Fruit fly (Drosophila melanogaster) whole organism, embryonic: ENCODE results near the gene CG8051.

ENCODE experiments used
- Ada2b ChIP-seq: fragments of 200-800 bp; sonication (Bioruptor generic); IDR thresholded peaks from 2 replicates; pipeline ENCODE4 v1.3.6; 2022; ENCODE audit warnings: missing biosample characterization, missing genetic modification characterization
- CG10274 ChIP-seq: fragments of 200-800 bp; sonication (Bioruptor generic); optimal IDR thresholded peaks from 3 replicates; lab custom pipeline; 2017; ENCODE audit warnings: missing biosample characterization, mild to moderate bottlenecking, missing genetic modification characterization
- CG10366 ChIP-seq: fragments of 200-800 bp; sonication (Bioruptor generic); IDR thresholded peaks from 2 replicates; pipeline ENCODE4 v1.3.6; 2022; ENCODE audit warnings: missing biosample characterization, missing genetic modification characterization
- CG10654 ChIP-seq: fragments of 200-800 bp; sonication (Bioruptor generic); optimal IDR thresholded peaks from 2 replicates; lab custom pipeline; 2016; ENCODE audit warnings: missing biosample characterization, missing genetic modification characterization
- CG11247 ChIP-seq: fragments of 200-800 bp; sonication (Bioruptor generic); IDR thresholded peaks from 2 replicates; pipeline ENCODE4 v1.3.6; 2022; ENCODE audit warnings: missing biosample characterization, missing genetic modification characterization
- CG13123 ChIP-seq: fragments of 200-800 bp; sonication (Bioruptor generic); optimal IDR thresholded peaks from 2 replicates; lab custom pipeline; 2016; ENCODE audit warnings: missing biosample characterization, missing genetic modification characterization
- CG14860 ChIP-seq: fragments of 200-800 bp; sonication (Bioruptor generic); IDR thresholded peaks from 3 replicates; pipeline ENCODE4 v1.3.6; 2022; ENCODE audit warnings: missing biosample characterization, missing genetic modification characterization; ENCODE audit not compliant: partially characterized antibody
- CG14965 ChIP-seq: fragments of 200-800 bp; sonication (Bioruptor generic); optimal IDR thresholded peaks from 2 replicates; lab custom pipeline; 2016; ENCODE audit warnings: missing biosample characterization, missing genetic modification characterization, borderline replicate concordance
- CG15601 ChIP-seq: fragments of 200-800 bp; sonication (Bioruptor generic); optimal IDR thresholded peaks from 3 replicates; lab custom pipeline; 2019; ENCODE audit warnings: missing biosample characterization, mild to moderate bottlenecking, missing genetic modification characterization, moderate library complexity
- CG16813 ChIP-seq: fragments of 200-800 bp; sonication (Bioruptor generic); IDR thresholded peaks from 3 replicates; pipeline ENCODE4 v1.3.6; 2022; ENCODE audit warnings: missing biosample characterization, missing genetic modification characterization; ENCODE audit not compliant: partially characterized antibody
- CG16815 ChIP-seq: fragments of 200-800 bp; sonication (Bioruptor generic); optimal IDR thresholded peaks from 3 replicates; lab custom pipeline; 2017; ENCODE audit warnings: missing biosample characterization, mild to moderate bottlenecking, missing genetic modification characterization
- CG1832 ChIP-seq: fragments of 200-800 bp; sonication (Bioruptor generic); optimal IDR thresholded peaks from 2 replicates; lab custom pipeline; 2017; ENCODE audit warnings: missing biosample characterization, mild to moderate bottlenecking, missing genetic modification characterization, inconsistent platforms
- CG3065 ChIP-seq: fragments of 200-800 bp; sonication (Bioruptor generic); optimal IDR thresholded peaks from 2 replicates; lab custom pipeline; 2016; ENCODE audit warnings: missing biosample characterization, missing genetic modification characterization
- CG3838 ChIP-seq: fragments of 200-800 bp; sonication (Bioruptor generic); optimal IDR thresholded peaks from 3 replicates; lab custom pipeline; 2016; ENCODE audit warnings: missing biosample characterization, missing genetic modification characterization
- CG4282 ChIP-seq: fragments of 200-800 bp; sonication (Bioruptor generic); optimal IDR thresholded peaks from 2 replicates; lab custom pipeline; 2016; ENCODE audit warnings: missing biosample characterization, missing genetic modification characterization
- CG4707 ChIP-seq: fragments of 200-800 bp; sonication (Bioruptor generic); optimal IDR thresholded peaks from 2 replicates; lab custom pipeline; 2018; ENCODE audit warnings: missing biosample characterization, mild to moderate bottlenecking, missing genetic modification characterization, moderate library complexity
- CG4730 ChIP-seq: fragments of 200-800 bp; sonication (Bioruptor generic); IDR thresholded peaks from 2 replicates; pipeline ENCODE4 v1.3.6; 2022; ENCODE audit warnings: missing biosample characterization, missing genetic modification characterization
- CG6654 ChIP-seq: fragments of 200-800 bp; sonication (Bioruptor generic); optimal IDR thresholded peaks from 2 replicates; lab custom pipeline; 2017; ENCODE audit warnings: missing biosample characterization, mild to moderate bottlenecking, missing genetic modification characterization
- CG7745 ChIP-seq: fragments of 200-800 bp; sonication (Bioruptor generic); optimal IDR thresholded peaks from 2 replicates; lab custom pipeline; 2018; ENCODE audit warnings: missing biosample characterization, mild to moderate bottlenecking, missing genetic modification characterization, moderate library complexity
- CG9609 ChIP-seq: fragments of 200-800 bp; sonication (Bioruptor generic); optimal IDR thresholded peaks from 3 replicates; lab custom pipeline; 2016; ENCODE audit warnings: missing biosample characterization, missing genetic modification characterization
- CG9876 ChIP-seq: fragments of 200-800 bp; sonication (Bioruptor generic); optimal IDR thresholded peaks from 2 replicates; lab custom pipeline; 2016; ENCODE audit warnings: missing biosample characterization, missing genetic modification characterization
- Camta ChIP-seq: fragments of 200-800 bp; sonication (Bioruptor generic); optimal IDR thresholded peaks from 2 replicates; lab custom pipeline; 2016; ENCODE audit warnings: missing biosample characterization, missing genetic modification characterization
- Doc2 ChIP-seq: fragments of 200-800 bp; sonication (Bioruptor generic); IDR thresholded peaks from 2 replicates; pipeline ENCODE4 v1.3.6; 2022; ENCODE audit warnings: missing biosample characterization, missing genetic modification characterization
- E2f1 ChIP-seq: fragments of 200-800 bp; sonication (Bioruptor generic); IDR thresholded peaks from 2 replicates; pipeline ENCODE4 v1.3.6; 2022; ENCODE audit warnings: missing biosample characterization, missing genetic modification characterization
- Gug ChIP-seq: fragments of 200-800 bp; sonication (Bioruptor generic); IDR thresholded peaks from 4 replicates; pipeline ENCODE4 v1.3.6; 2022; ENCODE audit warnings: missing biosample characterization, missing genetic modification characterization
- HmgZ ChIP-seq: fragments of 200-800 bp; sonication (Bioruptor generic); optimal IDR thresholded peaks from 2 replicates; lab custom pipeline; 2018; ENCODE audit warnings: missing biosample characterization, mild to moderate bottlenecking, missing genetic modification characterization
- Hmx ChIP-seq: fragments of 200-800 bp; sonication (Bioruptor generic); optimal IDR thresholded peaks from 2 replicates; lab custom pipeline; 2016; ENCODE audit warnings: missing biosample characterization, missing genetic modification characterization
- Hr39 ChIP-seq: fragments of >200 bp; optimal IDR thresholded peaks from 2 replicates; lab custom pipeline; 2017
- Mad ChIP-seq: fragments of 200-800 bp; sonication (Bioruptor generic); optimal IDR thresholded peaks from 2 replicates; lab custom pipeline; 2016; ENCODE audit warnings: missing biosample characterization, missing genetic modification characterization
- Mes4 ChIP-seq: fragments of 200-800 bp; sonication (Bioruptor generic); optimal IDR thresholded peaks from 2 replicates; lab custom pipeline; 2016; ENCODE audit warnings: missing biosample characterization, missing genetic modification characterization
- Mrtf ChIP-seq: fragments of 200-800 bp; sonication (Bioruptor generic); IDR thresholded peaks from 3 replicates; pipeline ENCODE4 v1.3.6; 2022; ENCODE audit warnings: missing biosample characterization, missing genetic modification characterization
- Optix ChIP-seq: fragments of 200-800 bp; sonication (Bioruptor generic); IDR thresholded peaks from 3 replicates; pipeline ENCODE4 v1.3.6; 2022; ENCODE audit warnings: missing biosample characterization, missing genetic modification characterization
- Poxn ChIP-seq: fragments of 200-800 bp; sonication (Bioruptor generic); IDR thresholded peaks from 2 replicates; pipeline ENCODE4 v1.3.6; 2022; ENCODE audit warnings: missing biosample characterization, missing genetic modification characterization
- Sin3A ChIP-seq: fragments of >200 bp; optimal IDR thresholded peaks from 2 replicates; lab custom pipeline; 2018
- Six4 ChIP-seq: fragments of 200-800 bp; sonication (Bioruptor generic); optimal IDR thresholded peaks from 2 replicates; lab custom pipeline; 2016; ENCODE audit warnings: missing biosample characterization, missing genetic modification characterization
- corto ChIP-seq: fragments of 200-800 bp; sonication (Bioruptor generic); optimal IDR thresholded peaks from 2 replicates; lab custom pipeline; 2016; ENCODE audit warnings: missing biosample characterization, mild to moderate bottlenecking, missing genetic modification characterization, moderate library complexity
- croc ChIP-seq: fragments of 200-800 bp; sonication (Bioruptor generic); conservative IDR thresholded peaks from 3 replicates; pipeline ENCODE4 v1.3.6; 2022; ENCODE audit warnings: missing biosample characterization, missing genetic modification characterization
- crol ChIP-seq: fragments of 200-800 bp; sonication (Bioruptor generic); IDR thresholded peaks from 2 replicates; pipeline ENCODE4 v1.3.6; 2022; ENCODE audit warnings: missing biosample characterization, missing genetic modification characterization
- dmrt99B ChIP-seq: fragments of 200-800 bp; sonication (Bioruptor generic); optimal IDR thresholded peaks from 2 replicates; lab custom pipeline; 2018; ENCODE audit warnings: missing biosample characterization, mild to moderate bottlenecking, missing genetic modification characterization, moderate library complexity
- dysf ChIP-seq: fragments of 200-800 bp; sonication (Bioruptor generic); IDR thresholded peaks from 3 replicates; pipeline ENCODE4 v1.3.6; 2022; ENCODE audit warnings: missing biosample characterization, missing genetic modification characterization
- ems ChIP-seq: fragments of 200-800 bp; sonication (Bioruptor generic); optimal IDR thresholded peaks from 3 replicates; lab custom pipeline; 2016; ENCODE audit warnings: missing biosample characterization, missing genetic modification characterization
- esg ChIP-seq: fragments of 200-800 bp; sonication (Bioruptor generic); conservative IDR thresholded peaks from 2 replicates; pipeline ENCODE4 v1.3.6; 2022; ENCODE audit warnings: missing biosample characterization, missing genetic modification characterization
- fru ChIP-seq: fragments of >200 bp; optimal IDR thresholded peaks from 2 replicates; lab custom pipeline; 2017
- gcm2 ChIP-seq: fragments of 200-800 bp; sonication (Bioruptor generic); optimal IDR thresholded peaks from 2 replicates; lab custom pipeline; 2016; ENCODE audit warnings: missing biosample characterization, missing genetic modification characterization
- jigr1 ChIP-seq: fragments of 200-800 bp; sonication (Bioruptor generic); IDR thresholded peaks from 3 replicates; pipeline ENCODE4 v1.3.6; 2022; ENCODE audit warnings: missing biosample characterization, missing genetic modification characterization
- jumu ChIP-seq: fragments of 200-800 bp; sonication (Bioruptor generic); optimal IDR thresholded peaks from 3 replicates; lab custom pipeline; 2016; ENCODE audit warnings: missing biosample characterization, missing genetic modification characterization
- lola ChIP-seq, 3 experiments: fragments of >200 bp in 2 of 3; fragments of 200-800 bp in 1 of 3; sonication (Bioruptor generic) in 1 of 3; optimal IDR thresholded peaks; 2 replicates each; lab custom pipeline; 2017 to 2019; ENCODE audit warnings: missing biosample characterization in 3 of 3, missing genetic modification characterization in 3 of 3, mild to moderate bottlenecking in 1 of 3, moderate library complexity in 1 of 3
- mirr ChIP-seq: fragments of 200-800 bp; sonication (Bioruptor generic); optimal IDR thresholded peaks from 3 replicates; lab custom pipeline; 2018; ENCODE audit warnings: missing biosample characterization, mild to moderate bottlenecking, missing genetic modification characterization
- odd ChIP-seq: fragments of 200-800 bp; sonication (Bioruptor generic); optimal IDR thresholded peaks from 2 replicates; lab custom pipeline; 2017; ENCODE audit warnings: missing biosample characterization, mild to moderate bottlenecking, missing genetic modification characterization
- pfk ChIP-seq: fragments of 200-800 bp; sonication (Bioruptor generic); optimal IDR thresholded peaks from 2 replicates; lab custom pipeline; 2018; ENCODE audit warnings: missing biosample characterization, mild to moderate bottlenecking, missing genetic modification characterization, moderate library complexity
- row ChIP-seq: fragments of 200-800 bp; sonication (Bioruptor generic); IDR thresholded peaks from 3 replicates; pipeline ENCODE4 v1.3.6; 2022; ENCODE audit warnings: missing biosample characterization, missing genetic modification characterization
- tap ChIP-seq: fragments of 200-800 bp; optimal IDR thresholded peaks from 3 replicates; lab custom pipeline; 2019; ENCODE audit warnings: missing biosample characterization, mild to moderate bottlenecking, missing genetic modification characterization, moderate library complexity
- zen2 ChIP-seq: fragments of 200-800 bp; sonication (Bioruptor generic); IDR thresholded peaks from 3 replicates; pipeline ENCODE4 v1.3.6; 2022; ENCODE audit warnings: missing biosample characterization, missing genetic modification characterization; ENCODE audit not compliant: partially characterized antibody

Gene CG8051

dm6 chrX:19323835-19324133, 16.1 kb upstream of the CG8051 start (continued):
- TF ChIP-seq CG10366 (GFP tag; lab: Robert Waterston, UW) (peak; percentile 79), jigr1 (GFP tag; lab: Robert Waterston, UW) (0 out of 3 replicates have a peak, but pooled peaks have one; percentile 48), Poxn (peak; percentile 79), CG7745 (tag; lab: Kevin White, UChicago) (no peak), lola (GFP tag; optimal IDR thresholded peaks at IDR 0.05; lab: Kevin White, UChicago) (peak in 1 of 3 experiments; percentile 61), CG3065 (GFP tag; lab: Kevin White, UChicago) (peak; percentile 7), CG4282 (GFP tag; lab: Kevin White, UChicago) (no peak), Mrtf (peak; percentile 77), HmgZ (tag; lab: Kevin White, UChicago) (peak; percentile 89), Camta (peak; percentile 57), Six4 (GFP tag; lab: Kevin White, UChicago) (peak; percentile 52), CG6654 (GFP tag; lab: Kevin White, UChicago) (peak; percentile 55), CG4707 (GFP tag; lab: Kevin White, UChicago) (peak; percentile 36), CG15601 (tag; lab: Kevin White, UChicago) (peak; percentile 39), CG13123 (GFP tag; lab: Kevin White, UChicago) (peak; percentile 53), Hr39 (no peak), E2f1 (GFP tag; lab: Robert Waterston, UW) (peak; percentile 75), CG9609 (GFP tag; lab: Kevin White, UChicago) (peak; percentile 42), fru (no peak), row (GFP tag; lab: Robert Waterston, UW) (peak; percentile 89), CG4730 (GFP tag; lab: Robert Waterston, UW) (peak; percentile 72), esg (peak; percentile 52), CG10654 (peak; percentile 67), Mes4 (peak; percentile 44), CG10274 (GFP tag; lab: Kevin White, UChicago) (peak; percentile 74), corto (peak; percentile 9), Sin3A (no peak), Optix (no peak), zen2 (GFP tag; lab: Robert Waterston, UW) (no peak), dmrt99B (peak; percentile 82), jumu (peak; percentile 55), croc (GFP tag; lab: Robert Waterston, UW) (peak; percentile 57), crol (GFP tag; lab: Robert Waterston, UW) (peak; percentile 40; the same call in 1 of the 2 replicates), mirr (GFP tag; lab: Kevin White, UChicago) (peak; percentile 48), Hmx (peak; percentile 27), CG11247 (GFP tag; lab: Robert Waterston, UW) (no peak), CG16815 (peak; percentile 68), ems (GFP tag; lab: Kevin White, UChicago) (peak; percentile 76), Gug (peak; percentile 68), tap (tag; lab: Kevin White, UChicago) (peak; percentile 62), Mad (GFP tag; lab: Kevin White, UChicago) (peak; percentile 65), dysf (GFP tag; lab: Robert Waterston, UW) (peak; percentile 89), Ada2b (GFP tag; lab: Robert Waterston, UW) (peak; percentile 68), Doc2 (GFP tag; lab: Robert Waterston, UW) (no peak), CG14860 (GFP tag; lab: Robert Waterston, UW) (no peak), CG3838 (peak; percentile 74), odd (GFP tag; lab: Kevin White, UChicago) (peak; percentile 57), CG16813 (no peak), gcm2 (peak; percentile 46), pfk (no peak), CG1832 (GFP tag; lab: Kevin White, UChicago) (no peak), CG14965 (GFP tag; lab: Kevin White, UChicago) (no peak), CG9876 (GFP tag; lab: Kevin White, UChicago) (peak; percentile 1)
